Worm (Caenorhabditis elegans) whole organism, L4/young adult: ENCODE measurements around the gene smf-2.

Experiments
- W03F9.2 ChIP-seq: fragments of 150-350 bp; optimal IDR thresholded peaks from 2 replicates; lab custom pipeline; 2014; ENCODE audit warnings: missing biosample characterization, missing genetic modification characterization
- dao-5 ChIP-seq: sonication (generic microtip); optimal IDR thresholded peaks from 2 replicates; lab custom pipeline; 2016; ENCODE audit warnings: missing genotype, missing genetic modification characterization, moderate library complexity, missing compliant biosample characterization
- him-1 ChIP-seq: sonication (generic microtip); optimal IDR thresholded peaks from 2 replicates; lab custom pipeline; 2016; ENCODE audit warnings: missing genotype, missing genetic modification reagents, missing genetic modification characterization, missing compliant biosample characterization

DNA sequence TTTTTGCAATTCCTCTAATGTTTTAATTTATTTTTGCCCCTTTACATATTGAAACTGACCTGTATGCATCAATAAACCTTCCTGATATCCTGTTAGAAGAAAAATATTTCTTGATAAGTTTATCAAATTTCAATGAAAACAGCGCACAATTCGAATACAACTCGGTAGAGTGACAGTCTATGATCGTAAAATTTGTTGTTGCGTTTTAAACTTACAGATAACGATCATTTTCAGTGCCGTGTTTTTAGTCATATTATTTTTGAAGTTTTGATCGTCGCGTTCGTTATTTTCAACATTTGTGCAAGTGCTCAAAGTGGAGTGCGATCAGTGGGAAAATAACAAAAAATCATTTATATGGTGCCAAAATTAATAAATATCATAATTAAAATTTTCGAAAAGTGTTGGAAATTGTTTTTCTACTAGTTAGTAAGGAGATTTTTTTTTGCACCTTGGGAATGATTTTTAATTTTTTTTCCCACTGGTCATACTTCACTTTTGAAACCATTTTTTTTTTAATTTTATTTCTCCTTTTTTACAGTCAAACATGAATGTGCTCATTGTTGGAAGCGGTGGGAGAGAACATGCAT is 44.1 kb downstream of the smf-2 start, which contains the start of gene F38B6.4:
- TF ChIP-seq W03F9.2 (tag; lab: Kevin White, UChicago) (no peak), him-1 (tag; lab: Kevin White, UChicago) (no peak), dao-5 (tag; lab: Kevin White, UChicago) (no peak)
